Fruit fly (Drosophila melanogaster) whole organism, wandering third instar larva: ENCODE data around the gene Vps60.

Experiments used
- Abd-B ChIP-seq: fragments of >200 bp; optimal IDR thresholded peaks from 2 replicates; lab custom pipeline; 2017; ENCODE audit warnings: missing biosample characterization, missing genetic modification characterization
- CG32264 ChIP-seq: fragments of 200-800 bp; sonication (Bioruptor generic); optimal IDR thresholded peaks from 2 replicates; lab custom pipeline; 2016; ENCODE audit warnings: missing biosample characterization, missing genetic modification characterization
- CG9705 ChIP-seq: fragments of 200-800 bp; sonication (Bioruptor generic); optimal IDR thresholded peaks from 2 replicates; lab custom pipeline; 2018; ENCODE audit warnings: missing biosample characterization, mild to moderate bottlenecking, missing genetic modification characterization
- CrebA ChIP-seq: fragments of 200-800 bp; sonication (Bioruptor generic); optimal IDR thresholded peaks from 2 replicates; lab custom pipeline; 2016; ENCODE audit warnings: missing biosample characterization, mild to moderate bottlenecking, missing genetic modification characterization, borderline replicate concordance
- Dfd ChIP-seq: fragments of >200 bp; optimal IDR thresholded peaks from 2 replicates; lab custom pipeline; 2017; ENCODE audit warnings: missing biosample characterization, missing genetic modification characterization
- Dif ChIP-seq: fragments of 200-275, 200-300 bp; sonication (Bioruptor generic); optimal IDR thresholded peaks from 2 replicates; lab custom pipeline; 2018; ENCODE audit warnings: missing biosample characterization, missing genetic modification characterization; ENCODE audit not compliant: partially characterized antibody
- GATAd ChIP-seq: sonication (Bioruptor generic); optimal IDR thresholded peaks from 2 replicates; lab custom pipeline; 2016; ENCODE audit warnings: missing biosample characterization, missing genetic modification characterization
- HLH106 ChIP-seq: fragments of 200-800 bp; optimal IDR thresholded peaks from 3 replicates; lab custom pipeline; 2019; ENCODE audit warnings: missing biosample characterization, mild to moderate bottlenecking, missing genetic modification characterization, moderate library complexity
- Hnf4 ChIP-seq: fragments of 200-800 bp; sonication (Bioruptor generic); optimal IDR thresholded peaks from 2 replicates; lab custom pipeline; 2016; ENCODE audit warnings: missing biosample characterization, mild to moderate bottlenecking, missing genetic modification characterization
- Hr78 ChIP-seq: fragments of >200 bp; optimal IDR thresholded peaks from 2 replicates; lab custom pipeline; 2017; ENCODE audit warnings: missing biosample characterization, missing genetic modification characterization
- Hr83 ChIP-seq: fragments of 200-300 bp; sonication (Bioruptor generic); optimal IDR thresholded peaks from 2 replicates; lab custom pipeline; 2016; ENCODE audit warnings: missing biosample characterization, mild to moderate bottlenecking, missing genetic modification characterization, moderate library complexity; ENCODE audit not compliant: poor library complexity, severe bottlenecking
- Jra ChIP-seq: sonication (Bioruptor generic); optimal IDR thresholded peaks from 2 replicates; lab custom pipeline; 2016; ENCODE audit warnings: missing biosample characterization, missing genetic modification characterization
- Mio ChIP-seq: sonication (Bioruptor generic); optimal IDR thresholded peaks from 2 replicates; lab custom pipeline; 2016; ENCODE audit warnings: missing biosample characterization, missing genetic modification characterization
- Myc ChIP-seq: fragments of >200 bp; optimal IDR thresholded peaks from 2 replicates; lab custom pipeline; 2017
- N ChIP-seq: fragments of >200 bp; optimal IDR thresholded peaks from 2 replicates; lab custom pipeline; 2018; ENCODE audit warnings: missing biosample characterization, missing external identifiers, missing genetic modification characterization
- OdsH ChIP-seq: fragments of 200-800 bp; sonication (Bioruptor generic); optimal IDR thresholded peaks from 2 replicates; lab custom pipeline; 2016; ENCODE audit warnings: missing biosample characterization, mild to moderate bottlenecking, missing genetic modification characterization
- Rel ChIP-seq, 2 experiments: fragments of 200-800 bp; sonication (Bioruptor generic) in 1 of 2; optimal IDR thresholded peaks; 2 replicates in 1 of 2; 3 replicates in 1 of 2; lab custom pipeline; 2016 to 2019; ENCODE audit warnings: mild to moderate bottlenecking in 2 of 2, missing biosample characterization in 2 of 2, missing genetic modification characterization in 2 of 2, moderate library complexity in 1 of 2
- Sp1 ChIP-seq: fragments of 200-800 bp; sonication (Bioruptor generic); optimal IDR thresholded peaks from 3 replicates; lab custom pipeline; 2019; ENCODE audit warnings: missing biosample characterization, mild to moderate bottlenecking, missing genetic modification characterization, moderate library complexity
- Vsx2 ChIP-seq: fragments of 200-300, 225-300 bp; sonication (Bioruptor generic); optimal IDR thresholded peaks from 2 replicates; lab custom pipeline; 2018; ENCODE audit warnings: missing biosample characterization, missing genetic modification characterization; ENCODE audit not compliant: partially characterized antibody
- br ChIP-seq: fragments of 200-800 bp; sonication (Bioruptor generic); optimal IDR thresholded peaks from 2 replicates; lab custom pipeline; 2016; ENCODE audit warnings: missing biosample characterization, missing genetic modification characterization
- brk ChIP-seq: fragments of 200-800 bp; sonication (Bioruptor generic); optimal IDR thresholded peaks from 2 replicates; lab custom pipeline; 2016; ENCODE audit warnings: missing biosample characterization, mild to moderate bottlenecking, missing genetic modification characterization
- dl ChIP-seq, 2 experiments: fragments of 175-275, 200-275 bp in 1 of 2; fragments of 200-275 bp in 1 of 2; sonication (Bioruptor generic); optimal IDR thresholded peaks; lab custom pipeline; 2018; ENCODE audit warnings: mild to moderate bottlenecking in 2 of 2, missing biosample characterization in 2 of 2, missing genetic modification characterization in 2 of 2, moderate library complexity in 2 of 2; ENCODE audit not compliant: partially characterized antibody in 2 of 2, insufficient read depth in 1 of 2
- dmrt93B ChIP-seq: fragments of 200-800 bp; sonication (Bioruptor generic); optimal IDR thresholded peaks from 2 replicates; lab custom pipeline; 2018; ENCODE audit warnings: missing biosample characterization, mild to moderate bottlenecking, missing genetic modification characterization
- dsf ChIP-seq: sonication (Bioruptor generic); optimal IDR thresholded peaks from 2 replicates; lab custom pipeline; 2016; ENCODE audit warnings: missing biosample characterization, missing genetic modification characterization, borderline replicate concordance
- ey ChIP-seq: fragments of 200-800 bp; sonication (Bioruptor generic); optimal IDR thresholded peaks from 2 replicates; lab custom pipeline; 2016; ENCODE audit warnings: missing biosample characterization, missing genetic modification characterization
- foxo ChIP-seq, 2 experiments: fragments of 200-800 bp; sonication (Bioruptor generic); optimal IDR thresholded peaks; 2 replicates in 1 of 2; 3 replicates in 1 of 2; lab custom pipeline; 2016 to 2017; ENCODE audit warnings: missing biosample characterization in 2 of 2, missing genetic modification characterization in 2 of 2
- fru ChIP-seq: fragments of 200-800 bp; sonication (Bioruptor generic); optimal IDR thresholded peaks from 3 replicates; lab custom pipeline; 2016; ENCODE audit warnings: missing biosample characterization, mild to moderate bottlenecking, missing genetic modification characterization
- h ChIP-seq: fragments of 200-800 bp; sonication (Bioruptor generic); optimal IDR thresholded peaks from 3 replicates; lab custom pipeline; 2016; ENCODE audit warnings: missing biosample characterization, mild to moderate bottlenecking, missing genetic modification characterization
- jim ChIP-seq: fragments of 175-275, 200-325 bp; sonication (Bioruptor generic); optimal IDR thresholded peaks from 2 replicates; lab custom pipeline; 2016; ENCODE audit warnings: missing biosample characterization, mild to moderate bottlenecking, missing genetic modification characterization
- lola ChIP-seq: fragments of >200 bp; optimal IDR thresholded peaks from 2 replicates; lab custom pipeline; 2017; ENCODE audit warnings: missing biosample characterization, missing genetic modification characterization
- pan ChIP-seq: fragments of >200 bp; optimal IDR thresholded peaks from 2 replicates; lab custom pipeline; 2017
- psq ChIP-seq: fragments of 200-800 bp; sonication (Bioruptor generic); optimal IDR thresholded peaks from 3 replicates; lab custom pipeline; 2017; ENCODE audit warnings: missing biosample characterization, mild to moderate bottlenecking, missing genetic modification characterization, moderate library complexity
- rgr ChIP-seq: fragments of 200-800 bp; sonication (Bioruptor generic); optimal IDR thresholded peaks from 3 replicates; lab custom pipeline; 2016; ENCODE audit warnings: missing biosample characterization, mild to moderate bottlenecking, missing genetic modification characterization
- sage ChIP-seq: fragments of 200-800 bp; sonication (Bioruptor generic); optimal IDR thresholded peaks from 2 replicates; lab custom pipeline; 2016; ENCODE audit warnings: missing biosample characterization, mild to moderate bottlenecking, missing genetic modification characterization
- sv ChIP-seq: fragments of 200-800 bp; sonication (Bioruptor generic); optimal IDR thresholded peaks from 3 replicates; lab custom pipeline; 2016; ENCODE audit warnings: missing biosample characterization, missing genetic modification characterization
- tai ChIP-seq: sonication (Bioruptor generic); optimal IDR thresholded peaks from 2 replicates; lab custom pipeline; 2016; ENCODE audit warnings: missing biosample characterization, missing genetic modification characterization
- usp ChIP-seq: fragments of >200 bp; optimal IDR thresholded peaks from 2 replicates; lab custom pipeline; 2017; ENCODE audit warnings: missing biosample characterization, missing genetic modification characterization
- woc ChIP-seq: sonication (Bioruptor generic); optimal IDR thresholded peaks from 2 replicates; lab custom pipeline; 2016; ENCODE audit warnings: missing biosample characterization, mild to moderate bottlenecking, missing genetic modification characterization

The Vps60 gene

DNA sequence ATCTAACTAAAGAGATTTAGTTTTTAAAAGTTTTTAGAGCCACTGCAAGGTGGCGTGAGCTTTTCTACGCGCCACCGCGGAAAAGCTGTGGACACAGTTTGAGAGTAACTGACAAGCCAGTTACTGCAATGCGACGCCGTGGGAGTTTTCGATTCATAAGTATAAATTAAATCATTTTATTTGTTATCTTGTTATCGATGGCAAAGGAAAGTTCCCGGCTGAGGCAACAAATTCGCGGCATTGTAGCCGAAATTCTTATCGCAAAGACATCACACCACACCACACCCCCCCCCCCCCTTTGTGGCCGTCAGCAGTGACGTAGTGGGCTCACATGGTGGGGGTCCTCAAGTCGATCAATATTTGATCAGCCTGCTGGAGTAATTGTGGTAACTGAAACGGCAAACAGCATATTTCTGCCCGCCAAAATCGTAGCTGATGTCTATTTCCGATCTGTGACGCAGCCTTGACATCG is 34.4 kb upstream of the Vps60 start:
- TF ChIP-seq jim (GFP tag; lab: Kevin White, UChicago) = no peak
- TF ChIP-seq pan (lab: Kevin White, UChicago) = no peak
- no peak for TF ChIP-seq Abd-B (GFP tag; lab: Kevin White, UChicago)
- no peak for TF ChIP-seq Dif (GFP tag; lab: Kevin White, UChicago)
- peak; percentile 20 for TF ChIP-seq br
- TF ChIP-seq foxo (GFP tag; optimal IDR thresholded peaks at IDR 0.05; lab: Kevin White, UChicago) = peak in 1 of 2 experiments; percentile 19
- TF ChIP-seq HLH106 (tag; lab: Kevin White, UChicago) = peak; percentile 23
- peak; percentile 50 for TF ChIP-seq OdsH (GFP tag; lab: Kevin White, UChicago)
- TF ChIP-seq Myc (lab: Kevin White, UChicago) = peak; percentile 36
- TF ChIP-seq lola (GFP tag; lab: Kevin White, UChicago) = no peak
- TF ChIP-seq h (GFP tag; lab: Kevin White, UChicago) = peak; percentile 59
- no peak for TF ChIP-seq woc (GFP tag; lab: Kevin White, UChicago)
- TF ChIP-seq rgr (GFP tag; lab: Kevin White, UChicago) = peak; percentile 71
- no peak for TF ChIP-seq Hnf4 (GFP tag; lab: Kevin White, UChicago)
- TF ChIP-seq fru = peak; percentile 62
- TF ChIP-seq Hr83 (GFP tag; lab: Kevin White, UChicago) = peak; percentile 86
- TF ChIP-seq Rel (GFP tag; optimal IDR thresholded peaks at IDR 0.05; lab: Kevin White, UChicago) = no peak
- peak; percentile 70 for TF ChIP-seq Rel (tag; optimal IDR thresholded peaks at IDR 0.05; lab: Kevin White, UChicago)
- TF ChIP-seq GATAd (GFP tag; lab: Kevin White, UChicago) = no peak
- no peak for TF ChIP-seq Dfd (GFP tag; lab: Kevin White, UChicago)
- no peak for TF ChIP-seq tai (GFP tag; lab: Kevin White, UChicago)
- no peak for TF ChIP-seq sage (GFP tag; lab: Kevin White, UChicago)
- no peak for TF ChIP-seq Mio (GFP tag; lab: Kevin White, UChicago)
- peak; percentile 5 for TF ChIP-seq dsf
- no peak for TF ChIP-seq CG9705 (GFP tag; lab: Kevin White, UChicago)
- no peak for TF ChIP-seq Hr78 (GFP tag; lab: Kevin White, UChicago)
- TF ChIP-seq Sp1 (GFP tag; lab: Kevin White, UChicago) = peak; percentile 58
- peak; percentile 12 for TF ChIP-seq psq (GFP tag; lab: Kevin White, UChicago)
- TF ChIP-seq dl (GFP tag; optimal IDR thresholded peaks at IDR 0.05; lab: Kevin White, UChicago; ENCODE audit: insufficient read depth in 1 of 2, partially characterized antibody in 2 of 2) = no peak
- TF ChIP-seq N (GFP tag; lab: Kevin White, UChicago) = no peak

DNA sequence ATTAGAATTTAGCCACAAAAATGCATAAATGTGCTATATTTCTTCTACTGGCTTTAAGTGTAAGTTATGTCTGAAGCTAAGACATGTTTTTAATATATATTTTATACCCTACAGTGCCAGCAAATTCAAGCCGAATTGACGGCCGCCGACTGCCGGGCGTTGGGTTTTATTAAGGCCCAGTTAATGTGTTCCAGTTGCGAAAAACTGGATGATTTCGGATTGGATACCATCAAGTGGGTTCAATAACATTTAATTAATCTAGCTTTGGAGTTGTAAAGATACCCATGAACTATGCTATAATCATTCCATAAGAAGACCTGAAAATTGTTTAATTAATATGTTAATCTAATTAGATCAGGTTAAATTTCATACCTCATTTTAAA is 33.2 kb upstream of the Vps60 start:
- no peak for TF ChIP-seq CG9705 (GFP tag; lab: Kevin White, UChicago)

DNA sequence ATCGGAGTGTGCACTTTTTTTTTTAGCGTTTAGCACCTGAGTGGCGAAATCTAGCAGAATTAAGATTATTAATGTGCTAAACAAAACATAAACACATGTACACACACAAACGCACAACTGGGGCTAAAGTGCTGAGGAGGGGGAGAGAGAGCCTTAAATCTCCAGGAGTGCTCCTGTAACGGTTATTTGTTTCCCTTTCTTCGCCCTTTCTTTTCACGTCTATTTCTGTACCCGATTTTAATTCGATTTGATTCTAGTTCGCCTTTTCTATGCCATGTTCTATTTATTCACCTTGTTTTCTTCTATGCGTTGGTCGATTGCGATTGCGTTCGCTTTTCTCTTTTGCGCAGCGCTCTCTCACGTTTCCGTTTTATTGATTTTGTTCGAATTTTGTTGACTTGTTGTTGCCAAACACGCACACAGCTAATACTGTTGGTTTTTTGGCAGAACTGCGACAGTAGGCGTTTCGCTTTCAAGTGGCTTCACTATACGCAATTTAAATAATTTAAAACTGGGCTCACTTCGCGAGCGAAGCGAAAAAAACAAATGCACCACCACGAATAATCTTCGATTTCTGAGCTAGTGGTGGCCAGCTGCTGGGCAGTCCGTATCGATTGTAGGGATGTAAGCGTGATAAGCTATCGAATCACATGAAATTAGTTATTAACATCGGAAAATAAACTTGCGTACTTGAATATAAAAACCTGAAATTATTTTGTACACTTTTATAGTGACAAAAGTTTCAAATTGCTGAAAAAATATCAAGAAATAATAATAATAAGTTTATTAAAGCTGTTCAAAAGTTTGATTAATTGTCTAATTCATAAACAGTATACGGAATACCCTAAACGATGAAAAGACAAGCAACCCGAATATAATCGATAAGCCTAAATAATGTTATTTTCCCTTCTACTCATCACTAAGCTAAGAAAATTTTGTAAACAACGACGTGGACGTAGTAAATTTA is 32.6 kb upstream of the Vps60 start, which contains the start of the genes Krn, Ndfip and CG7484:
Gene Krn (minus strand): TSS at position 580 of the 967 bp plus-strand sequence.
Gene Ndfip (minus strand): TSS at position 580 of the 967 bp plus-strand sequence.
Gene CG7484 (plus strand): TSS at position 917 of the 967 bp plus-strand sequence.
- TF ChIP-seq psq (GFP tag; lab: Kevin White, UChicago) (peak; percentile 80), Rel (GFP tag; optimal IDR thresholded peaks at IDR 0.05; lab: Kevin White, UChicago) (peak; percentile 1), Rel (tag; optimal IDR thresholded peaks at IDR 0.05; lab: Kevin White, UChicago) (peak; percentile 71), Myc (lab: Kevin White, UChicago) (no peak), dl (GFP tag; optimal IDR thresholded peaks at IDR 0.05; lab: Kevin White, UChicago; ENCODE audit: insufficient read depth in 1 of 2, partially characterized antibody in 2 of 2) (no peak), Dif (GFP tag; lab: Kevin White, UChicago) (no peak), CG9705 (GFP tag; lab: Kevin White, UChicago) (peak; percentile 90), N (GFP tag; lab: Kevin White, UChicago) (no peak), Dfd (GFP tag; lab: Kevin White, UChicago) (peak; percentile 50), foxo (GFP tag; optimal IDR thresholded peaks at IDR 0.05; lab: Kevin White, UChicago) (peak in 1 of 2 experiments; percentile 93), Hnf4 (GFP tag; lab: Kevin White, UChicago) (peak; percentile 88), tai (GFP tag; lab: Kevin White, UChicago) (peak; percentile 90), Jra (GFP tag; lab: Kevin White, UChicago) (peak; percentile 74), CrebA (no peak), woc (GFP tag; lab: Kevin White, UChicago) (peak; percentile 89), sv (peak; percentile 68), rgr (GFP tag; lab: Kevin White, UChicago) (peak; percentile 91), GATAd (GFP tag; lab: Kevin White, UChicago) (peak; percentile 79), sage (GFP tag; lab: Kevin White, UChicago) (peak; percentile 39), ey (GFP tag; lab: Kevin White, UChicago) (peak; percentile 85), OdsH (GFP tag; lab: Kevin White, UChicago) (peak; percentile 76), dsf (peak; percentile 78), h (GFP tag; lab: Kevin White, UChicago) (peak; percentile 91), HLH106 (tag; lab: Kevin White, UChicago) (peak; percentile 95), br (peak; percentile 78), Mio (GFP tag; lab: Kevin White, UChicago) (no peak), lola (GFP tag; lab: Kevin White, UChicago) (no peak), Vsx2 (no peak), pan (lab: Kevin White, UChicago) (no peak), Hr83 (GFP tag; lab: Kevin White, UChicago) (peak; percentile 81), usp (GFP tag; lab: Kevin White, UChicago) (no peak), dmrt93B (GFP tag; lab: Kevin White, UChicago) (peak; percentile 89), Sp1 (GFP tag; lab: Kevin White, UChicago) (peak; percentile 91), CG32264 (GFP tag; lab: Kevin White, UChicago) (peak; percentile 26), brk (GFP tag; lab: Kevin White, UChicago) (peak; percentile 82)
